Worm (Caenorhabditis elegans): Measurements from ENCODE around the gene sem-5.

- no peak for TF ChIP-seq nhr-10 (tag; optimal IDR thresholded peaks at IDR 0.05)
- TF ChIP-seq ceh-62 (tag; optimal IDR thresholded peaks at IDR 0.05): no peak
- TF ChIP-seq skn-1 (tag; optimal IDR thresholded peaks at IDR 0.05): no peak
- peak; percentile 37 for TF ChIP-seq mep-1 (tag; optimal IDR thresholded peaks at IDR 0.05)
- peak; percentile 2 for TF ChIP-seq pqm-1 (tag; optimal IDR thresholded peaks at IDR 0.05)
- 0 out of 2 replicates have a peak, but pooled peaks have one; percentile 40 for TF ChIP-seq dmd-9 (GFP tag; IDR thresholded peaks at IDR 0.05)
- TF ChIP-seq hlh-30 (tag; optimal IDR thresholded peaks at IDR 0.05; ENCODE audit: insufficient read depth): peak; percentile 78
- no peak for TF ChIP-seq lin-13 (GFP tag; optimal IDR thresholded peaks at IDR 0.05)
Observed at ce11 chrX:7952226-7953062, 9.1 kb downstream of the sem-5 start.
